Worm (Caenorhabditis elegans): ENCODE data around the gene C09E7.4.
A peak's percentile ranks its signal among the peaks of the same experiment; 100 is the strongest.
"Not testable (repeated sequence)": the region's sequence is repeated elsewhere in the genome, so short reads cannot be mapped to it uniquely, and the experiment has no call there.

- not testable (repeated sequence) for TF ChIP-seq zag-1 (tag; optimal IDR thresholded peaks at IDR 0.05); nhr-11 (tag; optimal IDR thresholded peaks at IDR 0.05); ama-1 (optimal IDR thresholded peaks at IDR 0.05); nhr-76 (tag; optimal IDR thresholded peaks at IDR 0.05); aha-1 (tag; optimal IDR thresholded peaks at IDR 0.05)
- TF ChIP-seq lin-13 (GFP tag; optimal IDR thresholded peaks at IDR 0.05) = peak; percentile 10
- peak; percentile 67 for TF ChIP-seq tbx-2 (tag; optimal IDR thresholded peaks at IDR 0.05)
- peak; percentile 46 for TF ChIP-seq skn-1 (tag; optimal IDR thresholded peaks at IDR 0.05)
- TF ChIP-seq ceh-82 (tag; optimal IDR thresholded peaks at IDR 0.05) = peak in 1 of 3 experiments; percentile 43
- peak; percentile 15 for TF ChIP-seq lin-15B (tag; optimal IDR thresholded peaks at IDR 0.05)
- peak; percentile 61 to 63 for TF ChIP-seq lsy-2 (tag; optimal IDR thresholded peaks at IDR 0.05)
- TF ChIP-seq snpc-4 (tag; optimal IDR thresholded peaks at IDR 0.05) = peak; percentile 2
- peak; percentile 82 for TF ChIP-seq nhr-47 (tag; optimal IDR thresholded peaks at IDR 0.05)
Measured at ce11 chrIII:6551187-6552058, 14.6 kb upstream of the C09E7.4 start, which contains the start of gene C09E7.7.
